Fruit fly (Drosophila melanogaster) whole organism, embryonic: ENCODE measurements around the gene rictor.

ENCODE experiments used
- Antp ChIP-seq: fragments of 200-800 bp; sonication (Bioruptor generic); optimal IDR thresholded peaks from 3 replicates; lab custom pipeline; 2016; ENCODE audit warnings: missing biosample characterization, missing genetic modification characterization
- Awh ChIP-seq: fragments of 200-800 bp; sonication (Bioruptor generic); IDR thresholded peaks from 2 replicates; pipeline ENCODE4, ENCODE4 v1.3.6; 2022; ENCODE audit warnings: missing biosample characterization, missing genetic modification characterization
- CG10147 ChIP-seq: fragments of 200-800 bp; sonication (Bioruptor generic); optimal IDR thresholded peaks from 2 replicates; lab custom pipeline; 2019; ENCODE audit warnings: missing biosample characterization, mild to moderate bottlenecking, missing genetic modification characterization, moderate library complexity
- CG10267 ChIP-seq: fragments of 200-800 bp; sonication (Bioruptor generic); optimal IDR thresholded peaks from 2 replicates; lab custom pipeline; 2018; ENCODE audit warnings: missing biosample characterization, mild to moderate bottlenecking, missing genetic modification characterization, moderate library complexity
- CG10654 ChIP-seq: fragments of 200-800 bp; sonication (Bioruptor generic); optimal IDR thresholded peaks from 2 replicates; lab custom pipeline; 2016; ENCODE audit warnings: missing biosample characterization, missing genetic modification characterization
- CG13296 ChIP-seq: fragments of 200-800 bp; sonication (Bioruptor generic); optimal IDR thresholded peaks from 3 replicates; lab custom pipeline; 2018; ENCODE audit warnings: missing biosample characterization, mild to moderate bottlenecking, missing genetic modification characterization
- CG14014 ChIP-seq: fragments of 200-800 bp; sonication (Bioruptor generic); IDR thresholded peaks from 2 replicates; pipeline ENCODE4 v1.3.6; 2022; ENCODE audit warnings: missing biosample characterization, missing genetic modification characterization
- CG14710 ChIP-seq: fragments of 200-800 bp; sonication (Bioruptor generic); optimal IDR thresholded peaks from 3 replicates; lab custom pipeline; 2019; ENCODE audit warnings: missing biosample characterization, mild to moderate bottlenecking, missing genetic modification characterization, moderate library complexity
- CG14860 ChIP-seq: fragments of 200-800 bp; sonication (Bioruptor generic); IDR thresholded peaks from 3 replicates; pipeline ENCODE4 v1.3.6; 2022; ENCODE audit warnings: missing biosample characterization, missing genetic modification characterization; ENCODE audit not compliant: partially characterized antibody
- CG14965 ChIP-seq: fragments of 200-800 bp; sonication (Bioruptor generic); optimal IDR thresholded peaks from 2 replicates; lab custom pipeline; 2016; ENCODE audit warnings: missing biosample characterization, missing genetic modification characterization, borderline replicate concordance
- CG15696 ChIP-seq: fragments of 200-800 bp; sonication (Bioruptor generic); optimal IDR thresholded peaks from 2 replicates; lab custom pipeline; 2019; ENCODE audit warnings: missing biosample characterization, mild to moderate bottlenecking, missing genetic modification characterization, moderate library complexity
- CG16815 ChIP-seq: fragments of 200-800 bp; sonication (Bioruptor generic); optimal IDR thresholded peaks from 3 replicates; lab custom pipeline; 2017; ENCODE audit warnings: missing biosample characterization, mild to moderate bottlenecking, missing genetic modification characterization
- CG17385 ChIP-seq: fragments of 200-800 bp; sonication (Bioruptor generic); optimal IDR thresholded peaks from 3 replicates; lab custom pipeline; 2018; ENCODE audit warnings: missing biosample characterization, mild to moderate bottlenecking, missing genetic modification characterization
- CG18476 ChIP-seq: fragments of 200-800 bp; sonication (Bioruptor generic); optimal IDR thresholded peaks from 2 replicates; lab custom pipeline; 2016; ENCODE audit warnings: missing biosample characterization, mild to moderate bottlenecking, missing genetic modification characterization
- CG2202 ChIP-seq: fragments of 200-800 bp; sonication (Bioruptor generic); optimal IDR thresholded peaks from 2 replicates; lab custom pipeline; 2018; ENCODE audit warnings: missing biosample characterization, mild to moderate bottlenecking, missing genetic modification characterization
- CG30020 ChIP-seq: fragments of 200-800 bp; optimal IDR thresholded peaks from 2 replicates; lab custom pipeline; 2019; ENCODE audit warnings: missing biosample characterization, mild to moderate bottlenecking, missing genetic modification characterization, moderate library complexity
- CG31388 ChIP-seq: fragments of 200-800 bp; sonication (Bioruptor generic); optimal IDR thresholded peaks from 2 replicates; lab custom pipeline; 2016; ENCODE audit warnings: missing biosample characterization, missing genetic modification characterization
- CG31441 ChIP-seq: fragments of 200-800 bp; sonication (Bioruptor generic); IDR thresholded peaks from 2 replicates; pipeline ENCODE4 v1.3.6; 2022; ENCODE audit warnings: missing biosample characterization, missing genetic modification characterization
- CG3726 ChIP-seq: fragments of 200-800 bp; sonication (Bioruptor generic); IDR thresholded peaks from 3 replicates; pipeline ENCODE4, ENCODE4 v1.3.6; 2022; ENCODE audit warnings: missing biosample characterization, missing genetic modification characterization
- CG7271 ChIP-seq: fragments of 200-800 bp; sonication (Bioruptor generic); optimal IDR thresholded peaks from 2 replicates; lab custom pipeline; 2018; ENCODE audit warnings: missing biosample characterization, mild to moderate bottlenecking, missing genetic modification characterization, moderate library complexity
- CrebB ChIP-seq: fragments of 200-800 bp; sonication (Bioruptor generic); optimal IDR thresholded peaks from 3 replicates; lab custom pipeline; 2018; ENCODE audit warnings: missing biosample characterization, mild to moderate bottlenecking, missing genetic modification characterization
- Dref ChIP-seq: fragments of 200-800 bp; sonication (Bioruptor generic); IDR thresholded peaks from 2 replicates; pipeline ENCODE4 v1.3.6; 2022; ENCODE audit warnings: missing biosample characterization, missing genetic modification characterization
- E2f1 ChIP-seq: fragments of 200-800 bp; sonication (Bioruptor generic); IDR thresholded peaks from 2 replicates; pipeline ENCODE4 v1.3.6; 2022; ENCODE audit warnings: missing biosample characterization, missing genetic modification characterization
- Gsc ChIP-seq: fragments of 200-800 bp; sonication (Bioruptor generic); IDR thresholded peaks from 2 replicates; pipeline ENCODE4 v1.3.6; 2022; ENCODE audit warnings: missing biosample characterization, missing genetic modification characterization
- Neu2 ChIP-seq: fragments of 200-800 bp; sonication (Bioruptor generic); optimal IDR thresholded peaks from 3 replicates; lab custom pipeline; 2016; ENCODE audit warnings: missing biosample characterization, missing genetic modification characterization, borderline replicate concordance
- Nf-YC ChIP-seq: fragments of 200-800 bp; optimal IDR thresholded peaks from 3 replicates; lab custom pipeline; 2019; ENCODE audit warnings: missing biosample characterization, mild to moderate bottlenecking, missing genetic modification characterization, moderate library complexity
- Stat92E ChIP-seq, 3 experiments: fragments of >200 bp in 2 of 3; fragments of 200-800 bp in 1 of 3; sonication (Bioruptor generic) in 1 of 3; optimal IDR thresholded peaks; 2 replicates each; lab custom pipeline; 2017 to 2019; ENCODE audit warnings: missing biosample characterization in 3 of 3, missing genetic modification characterization in 3 of 3, mild to moderate bottlenecking in 1 of 3, moderate library complexity in 1 of 3
- cas ChIP-seq: fragments of 200-800 bp; sonication (Bioruptor generic); IDR thresholded peaks from 2 replicates; pipeline ENCODE4 v1.3.6; 2022; ENCODE audit warnings: missing biosample characterization, missing genetic modification characterization
- ci ChIP-seq: fragments of 200-800 bp; sonication (Bioruptor generic); IDR thresholded peaks from 3 replicates; pipeline ENCODE4 v1.3.6; 2022; ENCODE audit warnings: missing biosample characterization, missing genetic modification characterization
- crc ChIP-seq: fragments of 200-800 bp; sonication (Bioruptor generic); optimal IDR thresholded peaks from 2 replicates; lab custom pipeline; 2016; ENCODE audit warnings: missing biosample characterization, missing genetic modification characterization
- ems ChIP-seq: fragments of 200-800 bp; sonication (Bioruptor generic); optimal IDR thresholded peaks from 3 replicates; lab custom pipeline; 2016; ENCODE audit warnings: missing biosample characterization, missing genetic modification characterization
- eve ChIP-seq, 2 experiments: fragments of >200 bp; optimal IDR thresholded peaks; 2 replicates each; lab custom pipeline; 2017; ENCODE audit warnings: missing biosample characterization in 2 of 2, missing genetic modification characterization in 2 of 2
- fu2 ChIP-seq: fragments of 200-800 bp; sonication (Bioruptor generic); optimal IDR thresholded peaks from 2 replicates; lab custom pipeline; 2016; ENCODE audit warnings: missing biosample characterization, missing genetic modification characterization
- gce ChIP-seq: fragments of 200-800 bp; sonication (Bioruptor generic); IDR thresholded peaks from 3 replicates; pipeline ENCODE4 v1.3.6; 2022; ENCODE audit warnings: missing biosample characterization, missing genetic modification characterization
- grau ChIP-seq: fragments of 200-800 bp; optimal IDR thresholded peaks from 3 replicates; lab custom pipeline; 2019; ENCODE audit warnings: missing biosample characterization, mild to moderate bottlenecking, missing genetic modification characterization, moderate library complexity
- kni ChIP-seq: fragments of 200-800 bp; sonication (Bioruptor generic); optimal IDR thresholded peaks from 3 replicates; lab custom pipeline; 2017; ENCODE audit warnings: mild to moderate bottlenecking, missing biosample characterization, missing genetic modification reagents, missing genetic modification characterization
- nerfin-1 ChIP-seq: fragments of 200-800 bp; sonication (Bioruptor generic); optimal IDR thresholded peaks from 3 replicates; lab custom pipeline; 2019; ENCODE audit warnings: missing biosample characterization, mild to moderate bottlenecking, missing genetic modification characterization, moderate library complexity
- ranshi ChIP-seq: fragments of 200-800 bp; sonication (Bioruptor generic); IDR thresholded peaks from 2 replicates; pipeline ENCODE4 v1.3.6; 2022; ENCODE audit warnings: missing biosample characterization, missing genetic modification characterization
- rib ChIP-seq: fragments of 200-800 bp; sonication (Bioruptor generic); IDR thresholded peaks from 2 replicates; pipeline ENCODE4 v1.3.6; 2022; ENCODE audit warnings: missing biosample characterization, missing genetic modification characterization
- sc ChIP-seq, 3 experiments: fragments of >200 bp in 2 of 3; fragments of 200-800 bp in 1 of 3; sonication (Bioruptor generic) in 1 of 3; optimal IDR thresholded peaks; 2 replicates in 2 of 3; 3 replicates in 1 of 3; lab custom pipeline; 2017; ENCODE audit warnings: mild to moderate bottlenecking in 1 of 3, missing biosample characterization in 1 of 3, missing genetic modification characterization in 1 of 3, missing genetic modification reagents in 1 of 3
- scrt ChIP-seq: fragments of 200-800 bp; sonication (Bioruptor generic); optimal IDR thresholded peaks from 2 replicates; lab custom pipeline; 2018; ENCODE audit warnings: missing biosample characterization, mild to moderate bottlenecking, missing genetic modification characterization, moderate library complexity
- sens-2 ChIP-seq: fragments of 200-800 bp; sonication (Bioruptor generic); IDR thresholded peaks from 2 replicates; pipeline ENCODE4 v1.3.6; 2022; ENCODE audit warnings: missing biosample characterization, missing genetic modification characterization
- seq ChIP-seq: fragments of 200-800 bp; sonication (Bioruptor generic); IDR thresholded peaks from 2 replicates; pipeline ENCODE4 v1.3.6; 2022; ENCODE audit warnings: missing biosample characterization, missing genetic modification characterization
- slbo ChIP-seq: fragments of 200-800 bp; sonication (Bioruptor generic); IDR thresholded peaks from 2 replicates; pipeline ENCODE4 v1.3.6; 2022; ENCODE audit warnings: missing biosample characterization, missing genetic modification characterization
- tio ChIP-seq: fragments of 200-800 bp; sonication (Bioruptor generic); optimal IDR thresholded peaks from 2 replicates; lab custom pipeline; 2017; ENCODE audit warnings: missing biosample characterization, missing genetic modification characterization, inconsistent platforms
- trh ChIP-seq: fragments of 200-800 bp; sonication (Bioruptor generic); optimal IDR thresholded peaks from 2 replicates; lab custom pipeline; 2016; ENCODE audit warnings: missing biosample characterization, missing genetic modification characterization
- tup ChIP-seq: fragments of 200-800 bp; sonication (Bioruptor generic); optimal IDR thresholded peaks from 2 replicates; lab custom pipeline; 2016; ENCODE audit warnings: missing biosample characterization, mild to moderate bottlenecking, missing genetic modification characterization, moderate library complexity
- unpg ChIP-seq: fragments of 200-800 bp; sonication (Bioruptor generic); optimal IDR thresholded peaks from 3 replicates; lab custom pipeline; 2018; ENCODE audit warnings: missing biosample characterization, mild to moderate bottlenecking, missing genetic modification characterization, moderate library complexity
- yki ChIP-seq: fragments of >200 bp; optimal IDR thresholded peaks from 3 replicates; lab custom pipeline; 2018

The rictor gene

DNA sequence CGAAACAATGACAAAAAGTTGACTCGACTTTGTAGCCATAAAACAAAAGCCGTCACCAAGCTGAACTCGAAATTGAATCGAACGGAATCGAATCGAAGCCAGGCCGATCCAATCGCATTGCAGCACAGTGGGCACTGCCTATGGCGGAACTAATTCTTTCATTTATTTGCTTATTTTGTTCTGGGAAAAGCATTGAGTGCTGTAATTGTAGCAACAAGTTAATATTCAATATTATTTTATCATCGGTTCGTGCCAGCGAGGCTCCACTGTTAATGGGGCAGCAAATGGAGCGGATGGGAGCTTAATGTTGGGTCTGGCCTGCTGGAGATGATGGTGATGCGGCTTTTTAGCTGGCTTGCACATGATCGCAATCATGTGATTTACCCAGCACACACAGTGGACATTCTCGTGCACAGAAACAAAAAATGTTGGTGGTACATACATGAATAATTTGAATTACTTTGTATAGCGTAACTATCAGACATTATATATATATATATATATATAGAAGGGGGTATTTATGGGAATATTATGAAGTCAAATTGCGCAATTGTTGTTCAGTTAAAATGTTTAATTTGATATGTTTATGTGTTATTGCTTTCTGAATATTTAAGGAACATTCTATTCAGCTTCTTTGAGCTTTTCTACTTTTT, 28.4 kb upstream of the rictor start (continued):
- TF ChIP-seq fu2 (GFP tag; lab: Kevin White, UChicago) (peak; percentile 47), CG14710 (tag; lab: Kevin White, UChicago) (peak; percentile 73), crc (peak; percentile 50), rib (GFP tag; lab: Robert Waterston, UW) (0 out of 2 replicates have a peak, but pooled peaks have one; percentile 25), CG14860 (GFP tag; lab: Robert Waterston, UW) (no peak), ranshi (peak; percentile 84), cas (GFP tag; lab: Robert Waterston, UW) (peak; percentile 54), CG13296 (GFP tag; lab: Kevin White, UChicago) (peak; percentile 85), Neu2 (GFP tag; lab: Kevin White, UChicago) (no peak), nerfin-1 (peak; percentile 83), CG14014 (GFP tag; lab: Robert Waterston, UW) (peak; percentile 91), tup (GFP tag; lab: Kevin White, UChicago) (peak; percentile 71), Nf-YC (tag; lab: Kevin White, UChicago) (peak; percentile 79), Dref (GFP tag; lab: Robert Waterston, UW) (no peak), CG16815 (GFP tag; lab: Kevin White, UChicago) (peak; percentile 67), scrt (peak; percentile 71), Awh (GFP tag; lab: Robert Waterston, UW) (peak; percentile 93), CG10267 (tag; lab: Kevin White, UChicago) (peak; percentile 72), yki (no peak), sens-2 (GFP tag; lab: Robert Waterston, UW) (peak; percentile 89), Antp (GFP tag; lab: Kevin White, UChicago) (peak; percentile 87), Gsc (peak; percentile 84), Stat92E (GFP tag; optimal IDR thresholded peaks at IDR 0.05; lab: Kevin White, UChicago) (no peak), gce (GFP tag; lab: Robert Waterston, UW) (peak; percentile 93), CG15696 (tag; lab: Kevin White, UChicago) (peak; percentile 56), grau (tag; lab: Kevin White, UChicago) (peak; percentile 95), kni (peak; percentile 75), sc (optimal IDR thresholded peaks at IDR 0.05; lab: Kevin White, UChicago) (no peak), sc (GFP tag; optimal IDR thresholded peaks at IDR 0.05; lab: Kevin White, UChicago) (peak; percentile 65), CG2202 (tag; lab: Kevin White, UChicago) (peak; percentile 71), tio (GFP tag; lab: Kevin White, UChicago) (peak; percentile 63), CG10147 (peak; percentile 67), CG18476 (GFP tag; lab: Kevin White, UChicago) (peak; percentile 79), ci (GFP tag; lab: Robert Waterston, UW) (peak; percentile 98), E2f1 (GFP tag; lab: Robert Waterston, UW) (peak; percentile 85), CG14965 (GFP tag; lab: Kevin White, UChicago) (peak; percentile 51), trh (GFP tag; lab: Kevin White, UChicago) (peak; percentile 71), ems (peak; percentile 89), seq (GFP tag; lab: Robert Waterston, UW) (peak; percentile 91), CG10654 (GFP tag; lab: Kevin White, UChicago) (peak; percentile 86), CG3726 (GFP tag; lab: Robert Waterston, UW) (peak; percentile 92), CrebB (peak; percentile 82), slbo (GFP tag; lab: Robert Waterston, UW) (peak; percentile 90), eve (GFP tag; optimal IDR thresholded peaks at IDR 0.05; lab: Kevin White, UChicago) (peak in 1 of 2 experiments; percentile 93), CG30020 (tag; lab: Kevin White, UChicago) (peak; percentile 36), CG7271 (tag; lab: Kevin White, UChicago) (peak; percentile 25), unpg (GFP tag; lab: Kevin White, UChicago) (peak; percentile 91), CG31388 (peak; percentile 71), CG17385 (GFP tag; lab: Kevin White, UChicago) (peak; percentile 87), CG31441 (GFP tag; lab: Robert Waterston, UW) (peak; percentile 91)
